Worm (Caenorhabditis elegans) whole organism, late embryonic: ENCODE measurements around the gene unc-70.

Experiments used
- C08G9.2 ChIP-seq: sonication (generic microtip); optimal IDR thresholded peaks from 2 replicates; lab custom pipeline; 2016; ENCODE audit warnings: mild to moderate bottlenecking, missing genetic modification characterization, moderate library complexity, missing compliant biosample characterization
- F13H6.1 ChIP-seq: sonication (generic microtip); optimal IDR thresholded peaks from 2 replicates; lab custom pipeline; 2016; ENCODE audit warnings: missing genetic modification characterization, missing compliant biosample characterization
- K02D7.2 ChIP-seq: sonication (generic microtip); optimal IDR thresholded peaks from 2 replicates; lab custom pipeline; 2017; ENCODE audit warnings: mild to moderate bottlenecking, missing genetic modification characterization, missing compliant biosample characterization
- K09A11.1 ChIP-seq: sonication (generic microtip); optimal IDR thresholded peaks from 2 replicates; lab custom pipeline; 2017; ENCODE audit warnings: antibody characterized with exemption, mild to moderate bottlenecking, missing genetic modification characterization, missing compliant biosample characterization; ENCODE audit not compliant: insufficient read depth
- Y22D7AL.16 ChIP-seq: sonication (generic microtip); optimal IDR thresholded peaks from 2 replicates; lab custom pipeline; 2016; ENCODE audit warnings: missing genetic modification characterization, missing compliant biosample characterization
- ahr-1 ChIP-seq: sonication (generic microtip); optimal IDR thresholded peaks from 2 replicates; lab custom pipeline; 2016; ENCODE audit warnings: missing genetic modification characterization, missing compliant biosample characterization
- ceh-14 ChIP-seq: sonication (generic microtip); optimal IDR thresholded peaks from 2 replicates; lab custom pipeline; 2016; ENCODE audit warnings: missing genotype, missing genetic modification characterization, missing compliant biosample characterization
- ceh-19 ChIP-seq: fragments of 200-800 bp; sonication (Bioruptor generic); optimal IDR thresholded peaks from 2 replicates; lab custom pipeline; 2018; ENCODE audit warnings: mild to moderate bottlenecking, missing genetic modification characterization, missing compliant biosample characterization
- ceh-24 ChIP-seq: sonication (generic microtip); optimal IDR thresholded peaks from 2 replicates; lab custom pipeline; 2016; ENCODE audit warnings: mild to moderate bottlenecking, missing genetic modification characterization, missing compliant biosample characterization
- ceh-31 ChIP-seq: sonication (generic microtip); optimal IDR thresholded peaks from 2 replicates; lab custom pipeline; 2016; ENCODE audit warnings: missing genetic modification characterization, missing compliant biosample characterization
- ceh-34 ChIP-seq: sonication (generic microtip); optimal IDR thresholded peaks from 2 replicates; lab custom pipeline; 2016; ENCODE audit warnings: mild to moderate bottlenecking, missing genetic modification characterization, missing compliant biosample characterization
- ceh-48 ChIP-seq: sonication (generic microtip); optimal IDR thresholded peaks from 2 replicates; lab custom pipeline; 2016; ENCODE audit warnings: missing genetic modification characterization, inconsistent platforms, missing compliant biosample characterization
- ceh-6 ChIP-seq: fragments of 200-800 bp; sonication (Bioruptor generic); optimal IDR thresholded peaks from 2 replicates; lab custom pipeline; 2018; ENCODE audit warnings: mild to moderate bottlenecking, missing genetic modification characterization, missing compliant biosample characterization
- ceh-9 ChIP-seq: sonication (generic microtip); optimal IDR thresholded peaks from 2 replicates; lab custom pipeline; 2016; ENCODE audit warnings: mild to moderate bottlenecking, missing genetic modification characterization, inconsistent platforms, missing compliant biosample characterization
- che-1 ChIP-seq: sonication (generic microtip); optimal IDR thresholded peaks from 2 replicates; lab custom pipeline; 2016; ENCODE audit warnings: mild to moderate bottlenecking, missing genetic modification characterization, missing compliant biosample characterization
- dmd-4 ChIP-seq: sonication (generic microtip); optimal IDR thresholded peaks from 2 replicates; lab custom pipeline; 2016; ENCODE audit warnings: borderline replicate concordance, missing genetic modification characterization, missing compliant biosample characterization
- dve-1 ChIP-seq: sonication (generic microtip); optimal IDR thresholded peaks from 2 replicates; lab custom pipeline; 2017; ENCODE audit warnings: antibody characterized with exemption, mild to moderate bottlenecking, missing genetic modification characterization, missing compliant biosample characterization
- elt-2 ChIP-seq: sonication (generic microtip); optimal IDR thresholded peaks from 2 replicates; lab custom pipeline; 2016; ENCODE audit warnings: missing genetic modification reagents, missing genetic modification characterization, missing compliant biosample characterization
- eyg-1 ChIP-seq: sonication (generic microtip); optimal IDR thresholded peaks from 2 replicates; lab custom pipeline; 2016; ENCODE audit warnings: missing genotype, missing genetic modification characterization, missing compliant biosample characterization
- fkh-10 ChIP-seq: fragments of 150-350 bp; optimal IDR thresholded peaks from 2 replicates; lab custom pipeline; 2014; ENCODE audit warnings: missing biosample characterization, missing genetic modification reagents, missing genetic modification characterization
- fkh-6 ChIP-seq: sonication (generic microtip); optimal IDR thresholded peaks from 2 replicates; lab custom pipeline; 2016; ENCODE audit warnings: missing genetic modification characterization, missing compliant biosample characterization
- hlh-30 ChIP-seq: sonication (generic microtip); optimal IDR thresholded peaks from 2 replicates; lab custom pipeline; 2017; ENCODE audit warnings: antibody characterized with exemption, missing genetic modification characterization, missing compliant biosample characterization; ENCODE audit not compliant: insufficient read depth
- hlh-8 ChIP-seq: sonication (generic microtip); optimal IDR thresholded peaks from 2 replicates; lab custom pipeline; 2016; ENCODE audit warnings: missing genotype, missing genetic modification characterization, missing compliant biosample characterization
- madf-2 ChIP-seq: sonication (generic microtip); optimal IDR thresholded peaks from 2 replicates; lab custom pipeline; 2017; ENCODE audit warnings: missing genetic modification characterization, missing compliant biosample characterization
- mec-3 ChIP-seq: sonication (generic microtip); optimal IDR thresholded peaks from 2 replicates; lab custom pipeline; 2016; ENCODE audit warnings: borderline replicate concordance, missing genetic modification characterization, missing compliant biosample characterization
- nfya-1 ChIP-seq: sonication (generic microtip); optimal IDR thresholded peaks from 2 replicates; lab custom pipeline; 2017; ENCODE audit warnings: missing genetic modification characterization, mild to moderate bottlenecking, missing compliant biosample characterization, antibody characterized with exemption, moderate library complexity
- nhr-11 ChIP-seq: fragments of 150-350 bp; optimal IDR thresholded peaks from 2 replicates; lab custom pipeline; 2014; ENCODE audit warnings: missing biosample characterization, missing genetic modification characterization
- nhr-232 ChIP-seq: sonication (generic microtip); optimal IDR thresholded peaks from 2 replicates; lab custom pipeline; 2016; ENCODE audit warnings: missing genetic modification characterization, missing compliant biosample characterization
- npax-4 ChIP-seq: sonication (generic microtip); optimal IDR thresholded peaks from 2 replicates; lab custom pipeline; 2016; ENCODE audit warnings: missing genetic modification characterization, missing compliant biosample characterization
- pag-3 ChIP-seq: sonication (generic microtip); optimal IDR thresholded peaks from 2 replicates; lab custom pipeline; 2016; ENCODE audit warnings: missing compliant biosample characterization, missing genetic modification characterization, borderline replicate concordance
- pros-1 ChIP-seq: fragments of 150-350 bp; optimal IDR thresholded peaks from 2 replicates; lab custom pipeline; 2014; ENCODE audit warnings: missing biosample characterization, missing genetic modification reagents, missing genetic modification characterization
- rnt-1 ChIP-seq: sonication (generic microtip); optimal IDR thresholded peaks from 2 replicates; lab custom pipeline; 2016; ENCODE audit warnings: missing genetic modification characterization, missing compliant biosample characterization
- sdc-2 ChIP-seq: sonication (generic microtip); optimal IDR thresholded peaks from 2 replicates; lab custom pipeline; 2016; ENCODE audit warnings: missing genotype, missing genetic modification characterization, missing compliant biosample characterization
- sox-4 ChIP-seq: sonication (generic microtip); optimal IDR thresholded peaks from 2 replicates; lab custom pipeline; 2017; ENCODE audit warnings: mild to moderate bottlenecking, missing genetic modification characterization, inconsistent platforms, missing compliant biosample characterization
- syd-9 ChIP-seq: sonication (generic microtip); optimal IDR thresholded peaks from 2 replicates; lab custom pipeline; 2016; ENCODE audit warnings: mild to moderate bottlenecking, missing genetic modification characterization, moderate library complexity, missing compliant biosample characterization
- tbx-2 ChIP-seq: sonication (generic microtip); optimal IDR thresholded peaks from 2 replicates; lab custom pipeline; 2016; ENCODE audit warnings: missing genetic modification characterization, missing compliant biosample characterization
- ttx-3 ChIP-seq: sonication (generic microtip); optimal IDR thresholded peaks from 2 replicates; lab custom pipeline; 2016; ENCODE audit warnings: missing genetic modification reagents, missing genetic modification characterization, missing compliant biosample characterization
- unc-42 ChIP-seq: sonication (generic microtip); optimal IDR thresholded peaks from 2 replicates; lab custom pipeline; 2016; ENCODE audit warnings: missing genotype, missing genetic modification characterization, missing compliant biosample characterization
- unc-55 ChIP-seq: sonication (generic microtip); optimal IDR thresholded peaks from 2 replicates; lab custom pipeline; 2017; ENCODE audit warnings: missing biosample characterization, missing genetic modification reagents, missing genetic modification characterization
- zip-5 ChIP-seq: sonication (generic microtip); optimal IDR thresholded peaks from 2 replicates; lab custom pipeline; 2016; ENCODE audit warnings: missing genetic modification characterization, missing compliant biosample characterization
- ztf-16 ChIP-seq: sonication (generic microtip); optimal IDR thresholded peaks from 2 replicates; lab custom pipeline; 2017; ENCODE audit warnings: missing genetic modification characterization, missing compliant biosample characterization

Gene unc-70

ce11 chrV:6888828-6889227 lies 7.7 kb downstream of the unc-70 start (continued):
- peak; percentile 61 for TF ChIP-seq ceh-24
- peak; percentile 82 for TF ChIP-seq elt-2
- peak; percentile 78 for TF ChIP-seq ceh-19 (GFP tag; lab: Kevin White, UChicago)
- peak; percentile 49 for TF ChIP-seq nfya-1
- TF ChIP-seq fkh-10 (GFP tag; lab: Kevin White, UChicago): no peak
- peak; percentile 76 for TF ChIP-seq ztf-16 (tag; lab: Kevin White, UChicago)
- peak; percentile 83 for TF ChIP-seq ceh-34 (tag; lab: Kevin White, UChicago)
- peak; percentile 82 for TF ChIP-seq sox-4 (tag; lab: Kevin White, UChicago)
- TF ChIP-seq unc-55 (GFP tag; lab: Kevin White, UChicago): no peak
- TF ChIP-seq ceh-14 (tag; lab: Kevin White, UChicago): peak; percentile 73
- peak; percentile 75 for TF ChIP-seq madf-2 (tag; lab: Kevin White, UChicago)
- peak; percentile 71 for TF ChIP-seq F13H6.1
- no peak for TF ChIP-seq hlh-30
- peak; percentile 56 for TF ChIP-seq eyg-1 (tag; lab: Kevin White, UChicago)
- peak; percentile 38 for TF ChIP-seq dve-1 (tag; lab: Kevin White, UChicago)
- TF ChIP-seq sdc-2 (tag; lab: Kevin White, UChicago): peak; percentile 49
- peak; percentile 76 for TF ChIP-seq ttx-3 (tag; lab: Kevin White, UChicago)
- peak; percentile 58 for TF ChIP-seq hlh-8 (tag; lab: Kevin White, UChicago)
- no peak for TF ChIP-seq K09A11.1 (tag; lab: Kevin White, UChicago)
- TF ChIP-seq che-1 (tag; lab: Kevin White, UChicago): peak; percentile 83
- TF ChIP-seq K02D7.2 (tag; lab: Kevin White, UChicago): peak; percentile 62
- peak; percentile 70 for TF ChIP-seq Y22D7AL.16 (tag; lab: Kevin White, UChicago)
- TF ChIP-seq nhr-232 (tag; lab: Kevin White, UChicago): peak; percentile 72
- TF ChIP-seq pag-3 (tag; lab: Kevin White, UChicago): no peak
- peak; percentile 78 for TF ChIP-seq ceh-6 (GFP tag; lab: Kevin White, UChicago)
- peak; percentile 82 for TF ChIP-seq fkh-6 (tag; lab: Kevin White, UChicago)
- TF ChIP-seq ahr-1 (tag; lab: Kevin White, UChicago): peak; percentile 50
- TF ChIP-seq ceh-9 (tag; lab: Kevin White, UChicago): no peak
- TF ChIP-seq mec-3: no peak
- no peak for TF ChIP-seq nhr-11 (tag; lab: Kevin White, UChicago)
- TF ChIP-seq npax-4 (tag; lab: Kevin White, UChicago): peak; percentile 69
- TF ChIP-seq zip-5: peak; percentile 52
- peak; percentile 46 for TF ChIP-seq rnt-1 (tag; lab: Kevin White, UChicago)

ce11 chrV:6893681-6894080 lies 12.5 kb downstream of the unc-70 start:
- peak; percentile 25 for TF ChIP-seq syd-9
- TF ChIP-seq C08G9.2 (tag; lab: Kevin White, UChicago): no peak
- TF ChIP-seq dmd-4: no peak
- peak; percentile 88 for TF ChIP-seq ceh-34 (tag; lab: Kevin White, UChicago)
- peak; percentile 52 for TF ChIP-seq ceh-19 (GFP tag; lab: Kevin White, UChicago)
- TF ChIP-seq tbx-2 (tag; lab: Kevin White, UChicago): peak; percentile 10
- peak; percentile 59 for TF ChIP-seq ceh-48 (tag; lab: Kevin White, UChicago)
- TF ChIP-seq ceh-31 (tag; lab: Kevin White, UChicago): peak; percentile 5
- no peak for TF ChIP-seq pros-1 (tag; lab: Kevin White, UChicago)
- peak; percentile 19 for TF ChIP-seq unc-42 (tag; lab: Kevin White, UChicago)
